Worm (Caenorhabditis elegans) whole organism, L4 larva: ENCODE data around the gene C39B5.2.

ENCODE experiments used
- R02D3.7 ChIP-seq: fragments of 150-350 bp; sonication (generic microtip); optimal IDR thresholded peaks from 3 replicates; lab custom pipeline; 2014; ENCODE audit warnings: missing biosample characterization, missing genetic modification characterization
- Y105C5A.15 ChIP-seq: fragments of 200-800 bp; sonication (Bioruptor generic); IDR thresholded peaks from 2 replicates; pipeline ENCODE4 v1.3.6; 2022; ENCODE audit warnings: missing genetic modification characterization, missing compliant biosample characterization
- Y75B8A.6 ChIP-seq: fragments of 200-800 bp; sonication (Bioruptor generic); IDR thresholded peaks from 2 replicates; pipeline ENCODE4 v1.3.6; 2022; ENCODE audit warnings: missing genetic modification reagents, missing genetic modification characterization, missing compliant biosample characterization
- aly-2 ChIP-seq: sonication (generic microtip); optimal IDR thresholded peaks from 2 replicates; lab custom pipeline; 2018; ENCODE audit warnings: missing biosample characterization, missing genetic modification characterization
- ceh-20 ChIP-seq: fragments of 200-800 bp; sonication (Bioruptor generic); IDR thresholded peaks from 2 replicates; pipeline ENCODE4 v1.3.6; 2022; ENCODE audit warnings: missing genetic modification reagents, missing genetic modification characterization, missing compliant biosample characterization
- ceh-28 ChIP-seq: fragments of 150-350 bp; optimal IDR thresholded peaks from 2 replicates; lab custom pipeline; 2014; ENCODE audit warnings: missing biosample characterization, missing genetic modification reagents, missing genetic modification characterization
- ceh-32 ChIP-seq: sonication (generic microtip); optimal IDR thresholded peaks from 2 replicates; lab custom pipeline; 2016; ENCODE audit warnings: mild to moderate bottlenecking, missing genetic modification characterization, missing compliant biosample characterization; ENCODE audit not compliant: poor library complexity
- ceh-62 ChIP-seq: sonication (generic microtip); optimal IDR thresholded peaks from 2 replicates; lab custom pipeline; 2017; ENCODE audit warnings: missing biosample characterization, missing genetic modification characterization
- ctbp-1 ChIP-seq: fragments of 200-800 bp; sonication (Bioruptor generic); IDR thresholded peaks from 2 replicates; pipeline ENCODE4 v1.3.6; 2022; ENCODE audit warnings: missing genetic modification reagents, missing genetic modification characterization, missing compliant biosample characterization
- dmd-9 ChIP-seq: fragments of 200-800 bp; sonication (Bioruptor generic); IDR thresholded peaks from 2 replicates; pipeline ENCODE4 v1.3.6; 2022; ENCODE audit warnings: missing genetic modification reagents, missing genetic modification characterization, missing compliant biosample characterization
- egl-27 ChIP-seq: sonication (generic microtip); optimal IDR thresholded peaks from 3 replicates; lab custom pipeline; 2017; ENCODE audit warnings: missing biosample characterization, missing genetic modification reagents, missing genetic modification characterization
- gei-8 ChIP-seq: fragments of 200-800 bp; sonication (Bioruptor generic); optimal IDR thresholded peaks from 2 replicates; lab custom pipeline; 2018; ENCODE audit warnings: mild to moderate bottlenecking, missing genetic modification characterization, missing compliant biosample characterization
- hif-1 ChIP-seq, 2 experiments: sonication (generic microtip); optimal IDR thresholded peaks; 2 replicates each; lab custom pipeline; 2016 to 2017; ENCODE audit warnings: missing compliant biosample characterization in 2 of 2, missing genetic modification characterization in 2 of 2, missing genetic modification reagents in 2 of 2, missing genotype in 2 of 2, mild to moderate bottlenecking in 1 of 2
- hmg-1.1 ChIP-seq: fragments of 200-800 bp; sonication (Bioruptor generic); IDR thresholded peaks from 2 replicates; pipeline ENCODE4 v1.3.6; 2022; ENCODE audit warnings: missing genetic modification reagents, missing genetic modification characterization, missing compliant biosample characterization
- lsy-2 ChIP-seq, 2 experiments: fragments of 150-350 bp in 1 of 2; sonication (generic microtip) in 1 of 2; optimal IDR thresholded peaks; 2 replicates each; lab custom pipeline; 2014 to 2017; ENCODE audit warnings: missing biosample characterization in 2 of 2, missing genetic modification characterization in 2 of 2
- madf-5 ChIP-seq, 2 experiments: fragments of 200-800 bp; sonication (Bioruptor generic); IDR thresholded peaks; 2 replicates each; pipeline ENCODE4 v1.3.6; 2022; ENCODE audit warnings: missing compliant biosample characterization in 2 of 2, missing genetic modification characterization in 2 of 2
- mdl-1 ChIP-seq, 2 experiments: fragments of 150-350 bp in 1 of 2; sonication (generic microtip) in 1 of 2; optimal IDR thresholded peaks; 2 replicates each; lab custom pipeline; 2014 to 2017; ENCODE audit warnings: missing biosample characterization in 2 of 2, missing genetic modification characterization in 2 of 2
- mdt-29 ChIP-seq: fragments of 200-800 bp; sonication (Bioruptor generic); IDR thresholded peaks from 2 replicates; pipeline ENCODE4 v1.3.6; 2022; ENCODE audit warnings: missing genetic modification reagents, missing genetic modification characterization, missing compliant biosample characterization
- mep-1 ChIP-seq: fragments of 150-350 bp; sonication (generic microtip); optimal IDR thresholded peaks from 3 replicates; lab custom pipeline; 2014; ENCODE audit warnings: missing biosample characterization, missing genetic modification characterization
- mes-2 ChIP-seq: sonication (generic microtip); optimal IDR thresholded peaks from 2 replicates; lab custom pipeline; 2016; ENCODE audit warnings: missing genotype, mild to moderate bottlenecking, missing genetic modification characterization, missing compliant biosample characterization; ENCODE audit not compliant: poor library complexity, severe bottlenecking
- mxl-2 ChIP-seq: fragments of 200-800 bp; sonication (Bioruptor generic); conservative IDR thresholded peaks from 2 replicates; pipeline ENCODE4 v1.3.6; 2022; ENCODE audit warnings: missing genetic modification reagents, missing genetic modification characterization, missing compliant biosample characterization
- nhr-102 ChIP-seq: sonication (generic microtip); optimal IDR thresholded peaks from 2 replicates; lab custom pipeline; 2016; ENCODE audit warnings: mild to moderate bottlenecking, missing genetic modification characterization, moderate library complexity, missing compliant biosample characterization
- nhr-111 ChIP-seq: fragments of 200-800 bp; sonication (Bioruptor generic); optimal IDR thresholded peaks from 2 replicates; lab custom pipeline; 2018; ENCODE audit warnings: mild to moderate bottlenecking, missing genetic modification characterization, missing compliant biosample characterization
- nhr-25 ChIP-seq: sonication (generic microtip); optimal IDR thresholded peaks from 2 replicates; lab custom pipeline; 2017; ENCODE audit warnings: missing genetic modification characterization, mild to moderate bottlenecking, missing compliant biosample characterization, antibody characterized with exemption, moderate library complexity, borderline replicate concordance; ENCODE audit not compliant: insufficient read depth
- nhr-28 ChIP-seq: fragments of 150-350 bp; optimal IDR thresholded peaks from 2 replicates; lab custom pipeline; 2014; ENCODE audit warnings: missing biosample characterization, missing genetic modification characterization
- nhr-42 ChIP-seq: fragments of 200-800 bp; sonication (Bioruptor generic); IDR thresholded peaks from 2 replicates; pipeline ENCODE4 v1.3.6; 2022; ENCODE audit warnings: missing genetic modification characterization, missing compliant biosample characterization
- nhr-48 ChIP-seq: sonication (generic microtip); optimal IDR thresholded peaks from 2 replicates; lab custom pipeline; 2016; ENCODE audit warnings: mild to moderate bottlenecking, missing genetic modification characterization, missing compliant biosample characterization
- nhr-76 ChIP-seq: fragments of 150-350 bp; optimal IDR thresholded peaks from 2 replicates; lab custom pipeline; 2014; ENCODE audit warnings: missing biosample characterization, missing genetic modification characterization
- saeg-2 ChIP-seq: fragments of 200-800 bp; sonication (Bioruptor generic); IDR thresholded peaks from 2 replicates; pipeline ENCODE4 v1.3.6; 2022; ENCODE audit warnings: missing genetic modification reagents, missing genetic modification characterization, missing compliant biosample characterization
- set-16 ChIP-seq: fragments of 200-800 bp; sonication (Bioruptor generic); IDR thresholded peaks from 2 replicates; pipeline ENCODE4 v1.3.6; 2022; ENCODE audit warnings: missing genetic modification reagents, missing genetic modification characterization, missing compliant biosample characterization
- skn-1 ChIP-seq: fragments of 150-350 bp; optimal IDR thresholded peaks from 2 replicates; lab custom pipeline; 2014; ENCODE audit warnings: missing biosample characterization, missing genetic modification characterization
- snpc-1.2 ChIP-seq: fragments of 200-800 bp; sonication (Bioruptor generic); IDR thresholded peaks from 2 replicates; pipeline ENCODE4 v1.3.6; 2022; ENCODE audit warnings: missing genetic modification reagents, missing genetic modification characterization, missing compliant biosample characterization
- snpc-4 ChIP-seq: fragments of 150-350 bp; optimal IDR thresholded peaks from 2 replicates; lab custom pipeline; 2014; ENCODE audit warnings: missing biosample characterization, missing genetic modification characterization
- spr-1 ChIP-seq: sonication (generic microtip); optimal IDR thresholded peaks from 2 replicates; lab custom pipeline; 2016; ENCODE audit warnings: mild to moderate bottlenecking, missing genetic modification characterization, missing compliant biosample characterization
- spr-3 ChIP-seq: fragments of 200-800 bp; sonication (Bioruptor generic); optimal IDR thresholded peaks from 2 replicates; lab custom pipeline; 2018; ENCODE audit warnings: mild to moderate bottlenecking, missing genetic modification characterization, missing compliant biosample characterization
- tag-97 ChIP-seq: fragments of 200-800 bp; sonication (Bioruptor generic); IDR thresholded peaks from 2 replicates; pipeline ENCODE4 v1.3.6; 2022; ENCODE audit warnings: missing genetic modification characterization, missing compliant biosample characterization
- unc-130 ChIP-seq: sonication (generic microtip); optimal IDR thresholded peaks from 2 replicates; lab custom pipeline; 2016; ENCODE audit warnings: missing genetic modification reagents, missing genetic modification characterization, missing compliant biosample characterization
- unc-62 ChIP-seq, 3 experiments: fragments of 150-350 bp in 1 of 3; sonication (generic microtip); optimal IDR thresholded peaks in 2 of 3; peaks in 1 of 3; 1 replicate in 1 of 3; 2 replicates in 2 of 3; lab custom pipeline; 2014 to 2017; ENCODE audit warnings: missing biosample characterization in 3 of 3, missing genetic modification characterization in 3 of 3, missing genetic modification reagents in 3 of 3, missing genotype in 1 of 3
- vab-7 ChIP-seq: fragments of 200-800 bp; sonication (Bioruptor generic); IDR thresholded peaks from 2 replicates; pipeline ENCODE4 v1.3.6; 2022; ENCODE audit warnings: missing genetic modification reagents, missing genetic modification characterization, missing compliant biosample characterization
- zag-1 ChIP-seq: fragments of 150-350 bp; optimal IDR thresholded peaks from 2 replicates; lab custom pipeline; 2014; ENCODE audit warnings: missing biosample characterization, missing genetic modification characterization
- zfp-2 ChIP-seq: sonication (generic microtip); optimal IDR thresholded peaks from 2 replicates; lab custom pipeline; 2016; ENCODE audit warnings: mild to moderate bottlenecking, missing genetic modification characterization, missing compliant biosample characterization
- ztf-7 ChIP-seq: fragments of 150-350 bp; optimal IDR thresholded peaks from 2 replicates; lab custom pipeline; 2014; ENCODE audit warnings: missing biosample characterization, missing genetic modification characterization

C39B5.2 gene

ce11 chrIII:2227407-2227806 is 7.3 kb upstream of the C39B5.2 start, which contains the start of gene fbxa-62:
Gene fbxa-62, plus strand, starts transcription at chrIII:2227707.
- no peak for TF ChIP-seq ztf-7 (tag; lab: Kevin White, UChicago)
- no peak for TF ChIP-seq ctbp-1
- TF ChIP-seq saeg-2 (GFP tag; lab: Robert Waterston, UW) = no peak
- TF ChIP-seq mxl-2 (GFP tag; lab: Robert Waterston, UW) = no peak
- TF ChIP-seq snpc-4 (tag; lab: Kevin White, UChicago) = no peak
- TF ChIP-seq snpc-1.2 (GFP tag; lab: Robert Waterston, UW) = no peak
- TF ChIP-seq hif-1 (tag; optimal IDR thresholded peaks at IDR 0.05; lab: Kevin White, UChicago) = no peak
- TF ChIP-seq nhr-111 (GFP tag; lab: Kevin White, UChicago) = no peak
- no peak for TF ChIP-seq tag-97 (GFP tag; lab: Robert Waterston, UW)
- no peak for TF ChIP-seq spr-1
- no peak for TF ChIP-seq ceh-62 (tag; lab: Kevin White, UChicago)
- no peak for TF ChIP-seq gei-8 (GFP tag; lab: Kevin White, UChicago)

ce11 chrIII:2232360-2232759 is 2.3 kb upstream of the C39B5.2 start, which contains the start of gene fbxa-47:
Gene fbxa-47, minus strand, starts transcription at chrIII:2232460.
- TF ChIP-seq unc-130 (GFP tag; lab: Kevin White, UChicago) (no peak), aly-2 (tag; lab: Kevin White, UChicago) (no peak), nhr-48 (tag; lab: Kevin White, UChicago) (no peak), lsy-2 (tag; optimal IDR thresholded peaks at IDR 0.05; lab: Kevin White, UChicago) (no peak), zag-1 (tag; lab: Kevin White, UChicago) (no peak), egl-27 (no peak), nhr-42 (GFP tag; lab: Robert Waterston, UW) (no peak), mdt-29 (GFP tag; lab: Robert Waterston, UW) (no peak), snpc-4 (tag; lab: Kevin White, UChicago) (no peak), set-16 (GFP tag; lab: Robert Waterston, UW) (no peak), ceh-28 (tag; lab: Kevin White, UChicago) (no peak), madf-5 (GFP tag; IDR thresholded peaks at IDR 0.05; lab: Robert Waterston, UW) (no peak), ceh-20 (GFP tag; lab: Robert Waterston, UW) (no peak), mep-1 (tag; lab: Kevin White, UChicago) (no peak), ceh-32 (no peak), unc-62 (GFP tag; optimal IDR thresholded peaks at IDR 0.05 in 1 of 2; lab: Kevin White, UChicago) (no peak), unc-62 (tag; optimal IDR thresholded peaks at IDR 0.05; lab: Kevin White, UChicago) (no peak), mdl-1 (tag; optimal IDR thresholded peaks at IDR 0.05; lab: Kevin White, UChicago) (no peak), zfp-2 (tag; lab: Kevin White, UChicago) (no peak)
- TF ChIP-seq, all 104 proteins: peak for 0

- no peak for TF ChIP-seq dmd-9 (GFP tag; lab: Robert Waterston, UW)
- TF ChIP-seq nhr-111 (GFP tag; lab: Kevin White, UChicago) = no peak
- no peak for TF ChIP-seq spr-3
- TF ChIP-seq nhr-25 (tag; lab: Kevin White, UChicago) = no peak
- TF ChIP-seq Y75B8A.6 = no peak
- TF ChIP-seq nhr-76 (tag; lab: Kevin White, UChicago) = no peak
- TF ChIP-seq nhr-102 (tag; lab: Kevin White, UChicago) = no peak
- TF ChIP-seq ceh-62 (tag; lab: Kevin White, UChicago) = no peak
- TF ChIP-seq zfp-2 (tag; lab: Kevin White, UChicago) = no peak
- no peak for TF ChIP-seq nhr-28 (tag; lab: Kevin White, UChicago)
- TF ChIP-seq mdl-1 (tag; optimal IDR thresholded peaks at IDR 0.05; lab: Kevin White, UChicago) = no peak
- no peak for TF ChIP-seq R02D3.7
- no peak for TF ChIP-seq skn-1 (tag; lab: Kevin White, UChicago)
- TF ChIP-seq hmg-1.1 = no peak
- TF ChIP-seq mxl-2 (GFP tag; lab: Robert Waterston, UW) = no peak
- no peak for TF ChIP-seq mes-2
- TF ChIP-seq ctbp-1 = no peak
- no peak for TF ChIP-seq Y105C5A.15
- TF ChIP-seq vab-7 (GFP tag; lab: Robert Waterston, UW) = no peak
- TF ChIP-seq ceh-32 = no peak
Observed at ce11 chrIII:2233399-2233798, 1.3 kb upstream of the C39B5.2 start.
